Worm (Caenorhabditis elegans): ENCODE measurements around the gene K09E9.3.

The K09E9.3 gene

ce11 chrX:15586192-15586591, 27.4 kb downstream of the K09E9.3 start:
- TF ChIP-seq let-526 (GFP tag; IDR thresholded peaks at IDR 0.05) (no peak), zfh-2 (GFP tag; conservative IDR thresholded peaks at IDR 0.05) (peak; percentile 49; the same call in 1 of the 2 replicates), snpc-4 (GFP tag; optimal IDR thresholded peaks at IDR 0.05) (no peak), snpc-4 (tag; optimal IDR thresholded peaks at IDR 0.05) (peak in 2 of 4 experiments; percentile 69 to 71), hmg-1.2 (GFP tag; IDR thresholded peaks at IDR 0.05) (0 out of 2 replicates have a peak, but pooled peaks have one; percentile 20), fkh-3 (tag; optimal IDR thresholded peaks at IDR 0.05) (no peak)

ce11 chrX:15585144-15585543, 28.5 kb downstream of the K09E9.3 start:
- TF ChIP-seq snpc-1.1 (tag; optimal IDR thresholded peaks at IDR 0.05; ENCODE audit: insufficient read depth) (peak; percentile 14), lin-54 (GFP tag; optimal IDR thresholded peaks at IDR 0.05) (no peak), snpc-4 (GFP tag; optimal IDR thresholded peaks at IDR 0.05) (no peak), snpc-4 (tag; optimal IDR thresholded peaks at IDR 0.05) (peak in 2 of 4 experiments; percentile 83 to 85)

ce11 chrX:15576942-15577341, 36.7 kb downstream of the K09E9.3 start, which contains the start of gene K09A9.6:
TSS of gene K09A9.6 (plus strand) at chrX:15577242.
- TF ChIP-seq dpff-1 (tag; optimal IDR thresholded peaks at IDR 0.05) (no peak), nfya-1 (tag; optimal IDR thresholded peaks at IDR 0.05; ENCODE audit: borderline replicate concordance, insufficient read depth) (no peak), ztf-26 (tag; optimal IDR thresholded peaks at IDR 0.05) (no peak), sdz-38 (tag; optimal IDR thresholded peaks at IDR 0.05) (no peak), hlh-12 (tag; optimal IDR thresholded peaks at IDR 0.05) (no peak), ztf-6 (GFP tag; IDR thresholded peaks at IDR 0.05) (no peak), K11D2.4 (GFP tag; IDR thresholded peaks at IDR 0.05) (no peak), zfh-2 (GFP tag; conservative IDR thresholded peaks at IDR 0.05) (no peak)

ce11 chrX:15575460-15575859, 38.1 kb downstream of the K09E9.3 start:
- TF ChIP-seq efl-1 (GFP tag; optimal IDR thresholded peaks at IDR 0.05) (no peak), lin-40 (tag; optimal IDR thresholded peaks at IDR 0.05) (no peak), snpc-1.1 (tag; optimal IDR thresholded peaks at IDR 0.05; ENCODE audit: insufficient read depth) (no peak), T26A5.8 (tag; optimal IDR thresholded peaks at IDR 0.05) (no peak), ekl-4 (GFP tag; IDR thresholded peaks at IDR 0.05) (no peak), K11D2.4 (GFP tag; IDR thresholded peaks at IDR 0.05) (no peak), let-526 (GFP tag; IDR thresholded peaks at IDR 0.05) (no peak), attf-3 (GFP tag; conservative IDR thresholded peaks at IDR 0.05) (no peak), lin-26 (GFP tag; IDR thresholded peaks at IDR 0.05) (no peak), nhr-80 (tag; optimal IDR thresholded peaks at IDR 0.05) (no peak), K12H6.12 (tag; optimal IDR thresholded peaks at IDR 0.05) (no peak)

DNA sequence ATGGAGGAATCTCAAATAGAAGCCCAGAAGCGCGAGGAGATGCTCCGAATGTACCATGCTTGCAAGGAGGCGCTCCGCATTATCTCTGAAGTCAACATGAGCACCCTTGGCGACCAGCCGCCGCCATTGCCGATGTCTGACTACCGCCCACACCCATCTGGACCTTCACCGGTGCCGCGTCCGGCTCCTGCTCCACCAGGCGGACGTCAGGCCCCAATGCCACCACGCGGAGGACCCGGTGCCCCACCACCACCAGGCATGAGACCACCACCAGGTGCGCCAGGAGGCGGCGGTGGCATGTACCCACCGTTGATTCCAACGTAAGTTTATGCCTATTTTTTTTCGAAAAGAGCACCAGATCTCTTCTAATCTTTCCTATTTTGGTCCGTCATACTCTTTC, 41.6 kb downstream of the K09E9.3 start:
- TF ChIP-seq unc-130 (GFP tag; optimal IDR thresholded peaks at IDR 0.05) (no peak), sdz-38 (tag; optimal IDR thresholded peaks at IDR 0.05) (no peak), ztf-25 (GFP tag; IDR thresholded peaks at IDR 0.05) (no peak), efl-1 (GFP tag; optimal IDR thresholded peaks at IDR 0.05) (no peak), dox-1 (GFP tag; IDR thresholded peaks at IDR 0.05) (0 out of 2 replicates have a peak, but pooled peaks have one; percentile 25), pha-4 (tag; optimal IDR thresholded peaks at IDR 0.05) (no peak), madf-3 (GFP tag; IDR thresholded peaks at IDR 0.05) (no peak), B0336.3 (GFP tag; IDR thresholded peaks at IDR 0.05) (no peak), zfh-2 (GFP tag; conservative IDR thresholded peaks at IDR 0.05) (peak; percentile 92), nhr-27 (tag; optimal IDR thresholded peaks at IDR 0.05) (no peak), hmg-20 (GFP tag; IDR thresholded peaks at IDR 0.05) (no peak), Y56A3A.18 (GFP tag; IDR thresholded peaks at IDR 0.05) (no peak), lin-26 (GFP tag; IDR thresholded peaks at IDR 0.05) (peak; percentile 17; the same call in 1 of the 2 replicates), atf-7 (tag; optimal IDR thresholded peaks at IDR 0.05) (no peak), chd-7 (tag; optimal IDR thresholded peaks at IDR 0.05) (no peak), C17E4.6 (GFP tag; IDR thresholded peaks at IDR 0.05) (no peak), Y79H2A.3 (GFP tag; conservative IDR thresholded peaks at IDR 0.05) (no peak), ets-4 (GFP tag; optimal IDR thresholded peaks at IDR 0.05) (no peak), madf-10 (tag; optimal IDR thresholded peaks at IDR 0.05) (no peak), gei-17 (GFP tag; optimal IDR thresholded peaks at IDR 0.05) (no peak), egrh-3 (GFP tag; IDR thresholded peaks at IDR 0.05) (peak; percentile 94)
